Fruit fly (Drosophila melanogaster) whole organism, embryonic: Measurements from ENCODE around the gene CG7943.

Source experiments
- B-H2 ChIP-seq: fragments of 200-800 bp; sonication (Bioruptor generic); optimal IDR thresholded peaks from 2 replicates; lab custom pipeline; 2018; ENCODE audit warnings: missing biosample characterization, mild to moderate bottlenecking, missing genetic modification characterization
- CG11247 ChIP-seq: fragments of 200-800 bp; sonication (Bioruptor generic); IDR thresholded peaks from 2 replicates; pipeline ENCODE4 v1.3.6; 2022; ENCODE audit warnings: missing biosample characterization, missing genetic modification characterization
- CG11560 ChIP-seq: fragments of 200-800 bp; sonication (Bioruptor generic); IDR thresholded peaks from 3 replicates; pipeline ENCODE4 v1.3.6; 2022; ENCODE audit warnings: missing biosample characterization, missing genetic modification characterization
- CG11695 ChIP-seq: fragments of 200-800 bp; sonication (Bioruptor generic); IDR thresholded peaks from 3 replicates; pipeline ENCODE4 v1.3.6; 2022; ENCODE audit warnings: missing biosample characterization, missing genetic modification characterization
- CG12659 ChIP-seq: fragments of 200-800 bp; sonication (Bioruptor generic); optimal IDR thresholded peaks from 3 replicates; lab custom pipeline; 2017; ENCODE audit warnings: mild to moderate bottlenecking, missing biosample characterization, missing genetic modification reagents, missing genetic modification characterization
- CG16813 ChIP-seq: fragments of 200-800 bp; sonication (Bioruptor generic); IDR thresholded peaks from 3 replicates; pipeline ENCODE4 v1.3.6; 2022; ENCODE audit warnings: missing biosample characterization, missing genetic modification characterization; ENCODE audit not compliant: partially characterized antibody
- CG16863 ChIP-seq: fragments of 200-800 bp; sonication (Bioruptor generic); optimal IDR thresholded peaks from 3 replicates; lab custom pipeline; 2016; ENCODE audit warnings: missing biosample characterization, missing genetic modification characterization
- CG2120 ChIP-seq: fragments of 200-800 bp; sonication (Bioruptor generic); optimal IDR thresholded peaks from 3 replicates; lab custom pipeline; 2016; ENCODE audit warnings: missing biosample characterization, missing genetic modification characterization
- CG2678 ChIP-seq: fragments of 200-800 bp; sonication (Bioruptor generic); optimal IDR thresholded peaks from 3 replicates; lab custom pipeline; 2019; ENCODE audit warnings: missing biosample characterization, mild to moderate bottlenecking, missing genetic modification characterization, moderate library complexity
- CG34376 ChIP-seq: fragments of 200-800 bp; sonication (Bioruptor generic); optimal IDR thresholded peaks from 2 replicates; lab custom pipeline; 2018; ENCODE audit warnings: missing biosample characterization, mild to moderate bottlenecking, missing genetic modification characterization
- CG6254 ChIP-seq: fragments of 200-800 bp; sonication (Bioruptor generic); optimal IDR thresholded peaks from 3 replicates; lab custom pipeline; 2017; ENCODE audit warnings: mild to moderate bottlenecking, missing biosample characterization, missing genetic modification reagents, missing genetic modification characterization
- CG6765 ChIP-seq: fragments of 200-800 bp; sonication (Bioruptor generic); optimal IDR thresholded peaks from 3 replicates; lab custom pipeline; 2017; ENCODE audit warnings: missing biosample characterization, mild to moderate bottlenecking, missing genetic modification characterization
- CG7839 ChIP-seq: fragments of 200-800 bp; sonication (Bioruptor generic); optimal IDR thresholded peaks from 3 replicates; lab custom pipeline; 2018; ENCODE audit warnings: missing biosample characterization, mild to moderate bottlenecking, missing genetic modification characterization, moderate library complexity
- CG8290 ChIP-seq, 3 experiments: fragments of 200-800 bp; sonication (Bioruptor generic); optimal IDR thresholded peaks; 2 replicates each; lab custom pipeline; 2016 to 2019; ENCODE audit warnings: missing biosample characterization in 3 of 3, missing genetic modification characterization in 3 of 3, mild to moderate bottlenecking in 2 of 3, moderate library complexity in 1 of 3
- CG9215 ChIP-seq: fragments of 200-800 bp; sonication (Bioruptor generic); IDR thresholded peaks from 2 replicates; pipeline ENCODE4 v1.3.6; 2022; ENCODE audit warnings: missing biosample characterization, missing genetic modification characterization
- CG9727 ChIP-seq: fragments of 200-800 bp; sonication (Bioruptor generic); optimal IDR thresholded peaks from 3 replicates; lab custom pipeline; 2017; ENCODE audit warnings: missing biosample characterization, mild to moderate bottlenecking, missing genetic modification characterization
- ERR ChIP-seq: fragments of 200-800 bp; sonication (Bioruptor generic); optimal IDR thresholded peaks from 2 replicates; lab custom pipeline; 2016; ENCODE audit warnings: missing biosample characterization, missing genetic modification characterization
- Fer3 ChIP-seq: fragments of 200-800 bp; sonication (Bioruptor generic); optimal IDR thresholded peaks from 2 replicates; lab custom pipeline; 2018; ENCODE audit warnings: missing biosample characterization, mild to moderate bottlenecking, missing genetic modification characterization, moderate library complexity
- GATAe ChIP-seq: fragments of 200-800 bp; sonication (Bioruptor generic); conservative IDR thresholded peaks from 2 replicates; pipeline ENCODE4 v1.3.6; 2022; ENCODE audit warnings: missing biosample characterization, missing genetic modification characterization
- Hmr ChIP-seq: fragments of 200-800 bp; sonication (Bioruptor generic); optimal IDR thresholded peaks from 3 replicates; lab custom pipeline; 2017; ENCODE audit warnings: mild to moderate bottlenecking, missing biosample characterization, missing genetic modification reagents, missing genetic modification characterization
- Hr78 ChIP-seq, 2 experiments: fragments of 200-800 bp in 1 of 2; fragments of >200 bp in 1 of 2; sonication (Bioruptor generic) in 1 of 2; optimal IDR thresholded peaks; 2 replicates each; lab custom pipeline; 2017 to 2019; ENCODE audit warnings: missing biosample characterization in 2 of 2, missing genetic modification characterization in 2 of 2, mild to moderate bottlenecking in 1 of 2, moderate library complexity in 1 of 2
- MTF-1 ChIP-seq: fragments of 200-800 bp; sonication (Bioruptor generic); optimal IDR thresholded peaks from 2 replicates; lab custom pipeline; 2018; ENCODE audit warnings: missing biosample characterization, mild to moderate bottlenecking, missing genetic modification characterization, borderline replicate concordance
- Myb ChIP-seq: fragments of 200-800 bp; sonication (Bioruptor generic); optimal IDR thresholded peaks from 2 replicates; lab custom pipeline; 2016; ENCODE audit warnings: missing biosample characterization, missing genetic modification characterization
- Nf-YB ChIP-seq: fragments of 200-800 bp; sonication (Bioruptor generic); optimal IDR thresholded peaks from 3 replicates; lab custom pipeline; 2019; ENCODE audit warnings: missing biosample characterization, mild to moderate bottlenecking, missing genetic modification characterization, moderate library complexity
- Pdp1 ChIP-seq, 2 experiments: fragments of 200-800 bp; sonication (Bioruptor generic); optimal IDR thresholded peaks; 3 replicates each; lab custom pipeline; 2016; ENCODE audit warnings: missing biosample characterization in 2 of 2, missing genetic modification characterization in 2 of 2, mild to moderate bottlenecking in 1 of 2, moderate library complexity in 1 of 2
- Sin3A ChIP-seq: fragments of >200 bp; optimal IDR thresholded peaks from 2 replicates; lab custom pipeline; 2018
- Spps ChIP-seq: fragments of 200-800 bp; sonication (Bioruptor generic); optimal IDR thresholded peaks from 2 replicates; lab custom pipeline; 2018; ENCODE audit warnings: missing biosample characterization, mild to moderate bottlenecking, missing genetic modification characterization
- Taf1 ChIP-seq: fragments of 200-800 bp; sonication (Bioruptor generic); IDR thresholded peaks from 2 replicates; pipeline ENCODE4 v1.3.6; 2022; ENCODE audit warnings: missing biosample characterization, missing genetic modification characterization
- ash1 ChIP-seq: fragments of 200-800 bp; sonication (Bioruptor generic); optimal IDR thresholded peaks from 2 replicates; lab custom pipeline; 2018; ENCODE audit warnings: missing biosample characterization, mild to moderate bottlenecking, missing genetic modification characterization
- caup ChIP-seq: fragments of 200-800 bp; sonication (Bioruptor generic); optimal IDR thresholded peaks from 3 replicates; lab custom pipeline; 2017; ENCODE audit warnings: missing biosample characterization, mild to moderate bottlenecking, missing genetic modification characterization, moderate library complexity; ENCODE audit not compliant: severe bottlenecking
- dysf ChIP-seq: fragments of 200-800 bp; sonication (Bioruptor generic); IDR thresholded peaks from 3 replicates; pipeline ENCODE4 v1.3.6; 2022; ENCODE audit warnings: missing biosample characterization, missing genetic modification characterization
- exex ChIP-seq: fragments of 200-800 bp; sonication (Bioruptor generic); optimal IDR thresholded peaks from 4 replicates; lab custom pipeline; 2018; ENCODE audit warnings: missing biosample characterization, mild to moderate bottlenecking, missing genetic modification characterization, moderate library complexity
- grau ChIP-seq: fragments of 200-800 bp; optimal IDR thresholded peaks from 3 replicates; lab custom pipeline; 2019; ENCODE audit warnings: missing biosample characterization, mild to moderate bottlenecking, missing genetic modification characterization, moderate library complexity
- ham ChIP-seq: fragments of 200-800 bp; sonication (Bioruptor generic); IDR thresholded peaks from 2 replicates; pipeline ENCODE4 v1.3.6; 2022; ENCODE audit warnings: missing biosample characterization, missing genetic modification characterization
- lilli ChIP-seq: fragments of 200-800 bp; sonication (Bioruptor generic); optimal IDR thresholded peaks from 3 replicates; lab custom pipeline; 2016; ENCODE audit warnings: missing biosample characterization, missing genetic modification characterization
- otp ChIP-seq: fragments of 200-800 bp; sonication (Bioruptor generic); IDR thresholded peaks from 3 replicates; pipeline ENCODE4, ENCODE4 v1.3.6; 2022; ENCODE audit warnings: missing biosample characterization, missing genetic modification characterization
- pan ChIP-seq, 4 experiments: fragments of >200 bp in 3 of 4; fragments of 200-800 bp in 1 of 4; sonication (Bioruptor generic) in 1 of 4; optimal IDR thresholded peaks in 3 of 4; IDR thresholded peaks in 1 of 4; 2 replicates each; pipeline versions ENCODE4 v1.3.6 to Lab custom; 2017 to 2022; ENCODE audit warnings: missing biosample characterization in 2 of 4, missing genetic modification characterization in 2 of 4, mixed read lengths in 1 of 4
- sens ChIP-seq: fragments of 200-800 bp; sonication (Bioruptor generic); peaks from one replicate; lab custom pipeline; 2016; ENCODE audit warnings: missing biosample characterization, missing genetic modification characterization
- sens-2 ChIP-seq: fragments of 200-800 bp; sonication (Bioruptor generic); IDR thresholded peaks from 2 replicates; pipeline ENCODE4 v1.3.6; 2022; ENCODE audit warnings: missing biosample characterization, missing genetic modification characterization
- sima ChIP-seq: fragments of 200-800 bp; sonication (Bioruptor generic); optimal IDR thresholded peaks from 2 replicates; lab custom pipeline; 2016; ENCODE audit warnings: missing biosample characterization, missing genetic modification characterization
- stc ChIP-seq: fragments of 200-800 bp; sonication (Bioruptor generic); IDR thresholded peaks from 2 replicates; pipeline ENCODE4 v1.3.6; 2022; ENCODE audit warnings: missing biosample characterization, missing genetic modification characterization
- sug ChIP-seq: fragments of 200-800 bp; optimal IDR thresholded peaks from 2 replicates; lab custom pipeline; 2019; ENCODE audit warnings: missing biosample characterization, mild to moderate bottlenecking, missing genetic modification characterization, moderate library complexity
- tna ChIP-seq: fragments of 200-800 bp; sonication (Bioruptor generic); IDR thresholded peaks from 2 replicates; pipeline ENCODE4 v1.3.6; 2022; ENCODE audit warnings: missing biosample characterization, missing genetic modification characterization; ENCODE audit not compliant: partially characterized antibody
- ttk ChIP-seq: fragments of 200-800 bp; sonication (Bioruptor generic); IDR thresholded peaks from 2 replicates; pipeline ENCODE4 v2.1.2; 2022; ENCODE audit warnings: missing biosample characterization, missing genetic modification characterization
- wdn ChIP-seq: fragments of 200-800 bp; sonication (Bioruptor generic); IDR thresholded peaks from 2 replicates; pipeline ENCODE4 v1.3.6; 2022; ENCODE audit warnings: missing biosample characterization, missing genetic modification characterization
- zfh2 ChIP-seq: fragments of 200-800 bp; sonication (Bioruptor generic); optimal IDR thresholded peaks from 2 replicates; lab custom pipeline; 2016; ENCODE audit warnings: missing biosample characterization, missing genetic modification characterization

CG7943 gene

DNA sequence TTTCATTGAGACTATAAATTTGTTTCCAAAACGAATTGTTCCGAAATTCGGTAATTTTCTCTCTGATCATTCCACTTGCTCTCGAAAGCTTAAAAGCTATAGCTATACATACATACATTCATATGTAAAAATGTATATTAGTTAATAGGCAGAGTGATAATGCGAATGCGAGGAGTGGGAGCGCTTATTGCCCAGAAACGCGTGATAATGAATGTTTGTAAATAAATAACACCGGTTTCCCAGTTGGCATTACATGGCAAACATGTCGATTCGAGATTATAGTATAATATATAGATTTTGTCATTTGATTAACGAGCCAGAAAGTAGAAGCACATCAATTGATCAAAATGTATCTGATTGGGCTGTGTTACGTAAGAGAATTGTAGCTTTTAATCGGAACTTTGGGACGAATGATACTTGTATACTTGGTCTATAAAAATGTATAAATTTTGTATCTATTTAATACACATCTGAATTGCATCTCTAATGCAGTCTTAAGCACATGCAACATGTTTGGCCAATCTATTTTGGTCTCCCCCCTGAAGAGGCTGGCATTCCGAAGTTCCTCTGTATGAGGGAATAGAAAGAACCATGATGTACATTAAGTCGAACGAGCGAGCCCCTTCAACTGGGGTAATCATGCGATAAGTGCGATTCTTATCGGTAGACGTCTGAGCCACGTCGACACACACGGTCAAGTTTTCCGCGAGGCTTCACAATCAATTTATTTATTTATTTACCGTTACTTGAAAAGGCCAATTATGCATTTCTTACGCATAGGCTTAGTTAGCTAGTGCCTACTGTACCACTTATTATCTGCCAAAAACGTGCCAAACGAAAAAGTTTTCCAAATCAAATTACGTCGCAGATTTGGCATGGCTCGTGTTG, 33.4 kb upstream of the CG7943 start:
- peak; percentile 28 for TF ChIP-seq CG9727 (GFP tag; lab: Kevin White, UChicago)
- TF ChIP-seq CG2120 (GFP tag; lab: Kevin White, UChicago) = peak; percentile 42
- peak; percentile 25 for TF ChIP-seq sug (tag; lab: Kevin White, UChicago)
- no peak for TF ChIP-seq CG11560 (tag; lab: Robert Waterston, UW)
- peak; percentile 42; the same call in 1 of the 3 replicates for TF ChIP-seq otp (GFP tag; lab: Robert Waterston, UW)
- no peak for TF ChIP-seq ash1
- TF ChIP-seq pan (optimal IDR thresholded peaks at IDR 0.05; lab: Kevin White, UChicago) = no peak
- peak in 1 of 2 experiments; percentile 45 for TF ChIP-seq pan (GFP tag; optimal IDR thresholded peaks at IDR 0.05 in 1 of 2, IDR thresholded peaks at IDR 0.05 in 1 of 2)
- TF ChIP-seq Sin3A (lab: Kevin White, UChicago) = no peak
- 0 out of 2 replicates have a peak, but pooled peaks have one; percentile 25 for TF ChIP-seq stc (GFP tag; lab: Robert Waterston, UW)
- peak in 1 of 2 experiments; percentile 88 for TF ChIP-seq Pdp1 (GFP tag; optimal IDR thresholded peaks at IDR 0.05; lab: Kevin White, UChicago)
- TF ChIP-seq Spps (tag; lab: Kevin White, UChicago) = no peak
- peak; percentile 35; the same call in 1 of the 2 replicates for TF ChIP-seq Taf1 (GFP tag; lab: Robert Waterston, UW)
- no peak for TF ChIP-seq Hr78 (GFP tag; optimal IDR thresholded peaks at IDR 0.05; lab: Kevin White, UChicago)
- no peak for TF ChIP-seq ham (GFP tag; lab: Robert Waterston, UW)
- TF ChIP-seq sima (GFP tag; lab: Kevin White, UChicago) = no peak
- TF ChIP-seq dysf (GFP tag; lab: Robert Waterston, UW) = peak; percentile 54; the same call in 2 of the 3 replicates
- TF ChIP-seq CG34376 = peak; percentile 27
- TF ChIP-seq MTF-1 = no peak
- peak; percentile 27; the same call in 1 of the 2 replicates for TF ChIP-seq CG9215 (GFP tag; lab: Robert Waterston, UW)
- no peak for TF ChIP-seq B-H2 (GFP tag; lab: Kevin White, UChicago)
- TF ChIP-seq CG7839 = peak; percentile 6
- TF ChIP-seq CG6765 (GFP tag; lab: Kevin White, UChicago) = peak; percentile 31
- TF ChIP-seq zfh2 (GFP tag; lab: Kevin White, UChicago) = no peak
- peak; percentile 11 for TF ChIP-seq Hmr (GFP tag; lab: Kevin White, UChicago)
- peak; percentile 7 for TF ChIP-seq caup (GFP tag; lab: Kevin White, UChicago)
- peak; percentile 64 for TF ChIP-seq exex
- peak; percentile 32 for TF ChIP-seq ERR
- TF ChIP-seq CG6254 (GFP tag; lab: Kevin White, UChicago) = no peak
- TF ChIP-seq wdn (GFP tag; lab: Robert Waterston, UW) = no peak
- TF ChIP-seq CG8290 (GFP tag; optimal IDR thresholded peaks at IDR 0.05; lab: Kevin White, UChicago) = no peak
- TF ChIP-seq CG8290 (tag; optimal IDR thresholded peaks at IDR 0.05; lab: Kevin White, UChicago) = peak in 1 of 2 experiments; percentile 44
- TF ChIP-seq ttk (GFP tag; lab: Robert Waterston, UW) = 0 out of 2 replicates have a peak, but pooled peaks have one; percentile 9
- 0 out of 3 replicates have a peak, but pooled peaks have one; percentile 35 for TF ChIP-seq CG11695 (GFP tag; lab: Robert Waterston, UW)
- TF ChIP-seq tna = no peak
- TF ChIP-seq Myb (GFP tag; lab: Kevin White, UChicago) = peak; percentile 2
- TF ChIP-seq CG16813 (GFP tag; lab: Robert Waterston, UW) = no peak
- TF ChIP-seq GATAe (GFP tag; lab: Robert Waterston, UW) = peak; percentile 38; the same call in 1 of the 2 replicates
- TF ChIP-seq CG2678 (tag; lab: Kevin White, UChicago) = peak; percentile 49
- no peak for TF ChIP-seq Nf-YB (GFP tag; lab: Kevin White, UChicago)
- peak; percentile 59 for TF ChIP-seq sens
- no peak for TF ChIP-seq CG16863 (GFP tag; lab: Kevin White, UChicago)
- TF ChIP-seq lilli = peak; percentile 19
- peak; percentile 80 for TF ChIP-seq grau (tag; lab: Kevin White, UChicago)
- TF ChIP-seq Fer3 (tag; lab: Kevin White, UChicago) = peak; percentile 35
- TF ChIP-seq sens-2 (GFP tag; lab: Robert Waterston, UW) = no peak
- TF ChIP-seq CG12659 (GFP tag; lab: Kevin White, UChicago) = peak; percentile 11
- 0 out of 2 replicates have a peak, but pooled peaks have one; percentile 27 for TF ChIP-seq CG11247 (GFP tag; lab: Robert Waterston, UW)
